Fruit fly (Drosophila melanogaster) Kc167 (cell line): ENCODE measurements around the gene CG15916.

Source experiments
- h ChIP-seq: fragments of >200 bp; optimal IDR thresholded peaks from 3 replicates; lab custom pipeline; 2018; ENCODE audit warnings: missing external identifiers
- insv ChIP-seq: fragments of >200 bp; optimal IDR thresholded peaks from 3 replicates; lab custom pipeline; 2018; ENCODE audit warnings: missing external identifiers
- ttk ChIP-seq: sonication (Bioruptor generic); optimal IDR thresholded peaks from 2 replicates; lab custom pipeline; 2017; ENCODE audit warnings: missing external identifiers

- TF ChIP-seq insv (lab: Kevin White, UChicago) (no peak), h (no peak), ttk (lab: Kevin White, UChicago) (no peak)
Observed at dm6 chrX:15924805-15925204, 34.4 kb downstream of the CG15916 start, which contains the start of gene Lcch3.
